Worm (Caenorhabditis elegans) whole organism, L4 larva: ENCODE data around the gene acs-21.

Experiments used
- ceh-20 ChIP-seq: fragments of 200-800 bp; sonication (Bioruptor generic); IDR thresholded peaks from 2 replicates; pipeline ENCODE4 v1.3.6; 2022; ENCODE audit warnings: missing genetic modification reagents, missing genetic modification characterization, missing compliant biosample characterization
- ceh-44 ChIP-seq: fragments of 200-800 bp; sonication (Bioruptor generic); IDR thresholded peaks from 2 replicates; pipeline ENCODE4 v1.3.6; 2022; ENCODE audit warnings: missing genetic modification reagents, missing genetic modification characterization, missing compliant biosample characterization
- fos-1 ChIP-seq: fragments of 150-350 bp; optimal IDR thresholded peaks from 2 replicates; lab custom pipeline; 2014; ENCODE audit warnings: missing biosample characterization, missing genetic modification characterization
- hif-1 ChIP-seq, 2 experiments: sonication (generic microtip); optimal IDR thresholded peaks; 2 replicates each; lab custom pipeline; 2016 to 2017; ENCODE audit warnings: missing compliant biosample characterization in 2 of 2, missing genetic modification characterization in 2 of 2, missing genetic modification reagents in 2 of 2, missing genotype in 2 of 2, mild to moderate bottlenecking in 1 of 2
- lin-39 ChIP-seq: fragments of 150-350 bp; optimal IDR thresholded peaks from 2 replicates; lab custom pipeline; 2014; ENCODE audit warnings: missing biosample characterization, missing genetic modification reagents, missing genetic modification characterization
- nhr-11 ChIP-seq: fragments of 150-350 bp; optimal IDR thresholded peaks from 2 replicates; lab custom pipeline; 2014; ENCODE audit warnings: missing biosample characterization, missing genetic modification characterization
- nhr-76 ChIP-seq: fragments of 150-350 bp; optimal IDR thresholded peaks from 2 replicates; lab custom pipeline; 2014; ENCODE audit warnings: missing biosample characterization, missing genetic modification characterization

- TF ChIP-seq nhr-76 (tag; lab: Kevin White, UChicago) (no peak), lin-39 (no peak), hif-1 (tag; optimal IDR thresholded peaks at IDR 0.05; lab: Kevin White, UChicago) (no peak), ceh-44 (GFP tag; lab: Robert Waterston, UW) (no peak), nhr-11 (no peak), ceh-20 (no peak), fos-1 (tag; lab: Kevin White, UChicago) (no peak)
Measured at ce11 chrV:3081471-3081870, 7.4 kb upstream of the acs-21 start, which contains the start of gene srt-7.
